Fruit fly (Drosophila melanogaster) whole organism: ENCODE results near the gene Pdfr.

Experiments
- CG8478 ChIP-seq: fragments of >200 bp; optimal IDR thresholded peaks from 2 replicates; lab custom pipeline; 2018; ENCODE audit warnings: inconsistent platforms
- Dll ChIP-seq: fragments of >200 bp; optimal IDR thresholded peaks from 2 replicates; lab custom pipeline; 2017
- EcR ChIP-seq, 2 experiments: fragments of >200 bp; optimal IDR thresholded peaks; 2 replicates each; lab custom pipeline; 2017; ENCODE audit warnings: missing biosample characterization in 2 of 2, missing genetic modification characterization in 2 of 2, missing genetic modification reagents in 2 of 2
- pan ChIP-seq: fragments of >200 bp; optimal IDR thresholded peaks from 2 replicates; lab custom pipeline; 2017
- psq ChIP-seq: fragments of >200 bp; optimal IDR thresholded peaks from 2 replicates; lab custom pipeline; 2017
- usp ChIP-seq: fragments of >200 bp; optimal IDR thresholded peaks from 2 replicates; lab custom pipeline; 2017; ENCODE audit warnings: missing biosample characterization, missing genetic modification characterization, mixed read lengths

DNA sequence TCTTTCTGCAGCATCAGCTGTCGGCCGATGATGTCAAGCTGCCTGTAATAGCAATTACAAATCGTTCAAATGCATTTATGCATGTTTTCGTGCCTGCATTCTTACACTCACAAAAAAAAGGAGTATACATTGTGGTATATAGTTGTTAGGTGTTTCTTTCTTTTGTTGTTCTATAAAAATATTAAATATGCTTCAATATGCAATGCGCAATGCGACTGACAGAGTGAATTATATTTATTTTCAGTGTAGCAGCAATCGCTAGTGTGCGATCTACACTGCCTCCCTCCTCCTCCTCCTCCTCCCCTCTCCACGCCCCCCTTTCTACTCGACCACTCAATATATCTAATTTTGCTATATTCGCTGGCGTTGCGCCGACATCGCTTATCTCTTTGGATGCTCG is 43.1 kb upstream of the Pdfr start:
- TF ChIP-seq Dll, result no peak
- TF ChIP-seq pan (lab: Kevin White, UChicago), result no peak
- TF ChIP-seq usp (GFP tag; lab: Kevin White, UChicago), result no peak
- no peak for TF ChIP-seq CG8478 (lab: Kevin White, UChicago)
- no peak for TF ChIP-seq psq (lab: Kevin White, UChicago)
- no peak for TF ChIP-seq EcR (GFP tag; optimal IDR thresholded peaks at IDR 0.05; lab: Kevin White, UChicago)
